Fruit fly (Drosophila melanogaster) whole organism, embryonic: ENCODE results near the gene CG9706.

Experiments used
- Adf1 ChIP-seq: fragments of 200-800 bp; sonication (Bioruptor generic); IDR thresholded peaks from 2 replicates; pipeline ENCODE4 v1.3.6; 2022; ENCODE audit warnings: missing biosample characterization, missing genetic modification characterization
- Antp ChIP-seq: fragments of 200-800 bp; sonication (Bioruptor generic); optimal IDR thresholded peaks from 3 replicates; lab custom pipeline; 2016; ENCODE audit warnings: missing biosample characterization, missing genetic modification characterization
- B-H2 ChIP-seq: fragments of 200-800 bp; sonication (Bioruptor generic); optimal IDR thresholded peaks from 2 replicates; lab custom pipeline; 2018; ENCODE audit warnings: missing biosample characterization, mild to moderate bottlenecking, missing genetic modification characterization
- CG10321 ChIP-seq: fragments of 200-800 bp; sonication (Bioruptor generic); IDR thresholded peaks from 2 replicates; pipeline ENCODE4 v1.3.6; 2022; ENCODE audit warnings: missing biosample characterization, missing genetic modification characterization
- CG10431 ChIP-seq: fragments of 200-800 bp; sonication (Bioruptor generic); optimal IDR thresholded peaks from 3 replicates; lab custom pipeline; 2018; ENCODE audit warnings: missing biosample characterization, mild to moderate bottlenecking, missing genetic modification characterization
- CG12942 ChIP-seq: fragments of 200-800 bp; sonication (Bioruptor generic); optimal IDR thresholded peaks from 3 replicates; lab custom pipeline; 2016; ENCODE audit warnings: missing biosample characterization, missing genetic modification characterization
- CG15073 ChIP-seq: fragments of 200-800 bp; sonication (Bioruptor generic); optimal IDR thresholded peaks from 2 replicates; lab custom pipeline; 2016; ENCODE audit warnings: missing biosample characterization, missing genetic modification characterization
- CG15696 ChIP-seq: fragments of 200-800 bp; sonication (Bioruptor generic); optimal IDR thresholded peaks from 2 replicates; lab custom pipeline; 2019; ENCODE audit warnings: missing biosample characterization, mild to moderate bottlenecking, missing genetic modification characterization, moderate library complexity
- CG16813 ChIP-seq: fragments of 200-800 bp; sonication (Bioruptor generic); IDR thresholded peaks from 3 replicates; pipeline ENCODE4 v1.3.6; 2022; ENCODE audit warnings: missing biosample characterization, missing genetic modification characterization; ENCODE audit not compliant: partially characterized antibody
- CG30431 ChIP-seq: fragments of 200-800 bp; sonication (Bioruptor generic); optimal IDR thresholded peaks from 2 replicates; lab custom pipeline; 2017; ENCODE audit warnings: missing biosample characterization, missing genetic modification characterization
- CG33213 ChIP-seq: fragments of 200-800 bp; sonication (Bioruptor generic); optimal IDR thresholded peaks from 3 replicates; lab custom pipeline; 2016; ENCODE audit warnings: missing biosample characterization, missing genetic modification characterization
- CG3407 ChIP-seq: fragments of 200-800 bp; sonication (Bioruptor generic); optimal IDR thresholded peaks from 2 replicates; lab custom pipeline; 2018; ENCODE audit warnings: missing biosample characterization, mild to moderate bottlenecking, missing genetic modification characterization
- CG4360 ChIP-seq: fragments of 200-800 bp; sonication (Bioruptor generic); IDR thresholded peaks from 2 replicates; pipeline ENCODE4 v1.3.6; 2022; ENCODE audit warnings: missing biosample characterization, missing genetic modification characterization
- CG4617 ChIP-seq: fragments of 200-800 bp; sonication (Bioruptor generic); optimal IDR thresholded peaks from 3 replicates; lab custom pipeline; 2016; ENCODE audit warnings: missing biosample characterization, missing genetic modification characterization, borderline replicate concordance
- CG6654 ChIP-seq: fragments of 200-800 bp; sonication (Bioruptor generic); optimal IDR thresholded peaks from 2 replicates; lab custom pipeline; 2017; ENCODE audit warnings: missing biosample characterization, mild to moderate bottlenecking, missing genetic modification characterization
- CG7839 ChIP-seq: fragments of 200-800 bp; sonication (Bioruptor generic); optimal IDR thresholded peaks from 3 replicates; lab custom pipeline; 2018; ENCODE audit warnings: missing biosample characterization, mild to moderate bottlenecking, missing genetic modification characterization, moderate library complexity
- CrebB ChIP-seq: fragments of 200-800 bp; sonication (Bioruptor generic); optimal IDR thresholded peaks from 3 replicates; lab custom pipeline; 2018; ENCODE audit warnings: missing biosample characterization, mild to moderate bottlenecking, missing genetic modification characterization
- D19B ChIP-seq: fragments of 200-800 bp; sonication (Bioruptor generic); optimal IDR thresholded peaks from 2 replicates; lab custom pipeline; 2017; ENCODE audit warnings: missing biosample characterization, mild to moderate bottlenecking, missing genetic modification characterization
- Deaf1 ChIP-seq: fragments of 200-800 bp; optimal IDR thresholded peaks from 3 replicates; lab custom pipeline; 2019; ENCODE audit warnings: missing biosample characterization, mild to moderate bottlenecking, missing genetic modification characterization, moderate library complexity
- Dip2 ChIP-seq: fragments of 200-800 bp; sonication (Bioruptor generic); IDR thresholded peaks from 2 replicates; pipeline ENCODE4 v1.3.6; 2022; ENCODE audit warnings: missing biosample characterization, missing genetic modification characterization
- HLHmδ ChIP-seq: fragments of 200-800 bp; sonication (Bioruptor generic); optimal IDR thresholded peaks from 2 replicates; lab custom pipeline; 2018; ENCODE audit warnings: missing biosample characterization, mild to moderate bottlenecking, missing genetic modification characterization, moderate library complexity
- MESR4 ChIP-seq: fragments of 200-800 bp; sonication (Bioruptor generic); optimal IDR thresholded peaks from 2 replicates; lab custom pipeline; 2018; ENCODE audit warnings: missing biosample characterization, mild to moderate bottlenecking, missing genetic modification characterization, moderate library complexity
- Meics ChIP-seq: fragments of 200-800 bp; sonication (Bioruptor generic); optimal IDR thresholded peaks from 2 replicates; lab custom pipeline; 2017; ENCODE audit warnings: missing biosample characterization, mild to moderate bottlenecking, missing genetic modification characterization
- Myb ChIP-seq: fragments of 200-800 bp; sonication (Bioruptor generic); optimal IDR thresholded peaks from 2 replicates; lab custom pipeline; 2016; ENCODE audit warnings: missing biosample characterization, missing genetic modification characterization
- Rx ChIP-seq: fragments of 200-800 bp; sonication (Bioruptor generic); IDR thresholded peaks from 2 replicates; pipeline ENCODE4 v1.3.6; 2022; ENCODE audit warnings: missing biosample characterization, missing genetic modification characterization
- abd-A ChIP-seq: fragments of 200-800 bp; sonication (Bioruptor generic); optimal IDR thresholded peaks from 3 replicates; lab custom pipeline; 2019; ENCODE audit warnings: missing biosample characterization, mild to moderate bottlenecking, missing genetic modification characterization, moderate library complexity
- al ChIP-seq: fragments of 200-800 bp; sonication (Bioruptor generic); IDR thresholded peaks from 2 replicates; pipeline ENCODE4 v1.3.6; 2022; ENCODE audit warnings: missing biosample characterization, missing genetic modification characterization
- az2 ChIP-seq: fragments of 200-800 bp; sonication (Bioruptor generic); optimal IDR thresholded peaks from 3 replicates; lab custom pipeline; 2016; ENCODE audit warnings: missing biosample characterization, missing genetic modification characterization
- crol ChIP-seq: fragments of 200-800 bp; sonication (Bioruptor generic); IDR thresholded peaks from 2 replicates; pipeline ENCODE4 v1.3.6; 2022; ENCODE audit warnings: missing biosample characterization, missing genetic modification characterization
- dmrt99B ChIP-seq: fragments of 200-800 bp; sonication (Bioruptor generic); optimal IDR thresholded peaks from 2 replicates; lab custom pipeline; 2018; ENCODE audit warnings: missing biosample characterization, mild to moderate bottlenecking, missing genetic modification characterization, moderate library complexity
- eve ChIP-seq, 2 experiments: fragments of >200 bp; optimal IDR thresholded peaks; 2 replicates each; lab custom pipeline; 2017; ENCODE audit warnings: missing biosample characterization in 2 of 2, missing genetic modification characterization in 2 of 2
- fu2 ChIP-seq: fragments of 200-800 bp; sonication (Bioruptor generic); optimal IDR thresholded peaks from 2 replicates; lab custom pipeline; 2016; ENCODE audit warnings: missing biosample characterization, missing genetic modification characterization
- gcm ChIP-seq: fragments of 200-800 bp; sonication (Bioruptor generic); optimal IDR thresholded peaks from 2 replicates; lab custom pipeline; 2019; ENCODE audit warnings: missing biosample characterization, mild to moderate bottlenecking, missing genetic modification characterization, moderate library complexity
- ind ChIP-seq: fragments of 200-800 bp; sonication (Bioruptor generic); optimal IDR thresholded peaks from 3 replicates; lab custom pipeline; 2016; ENCODE audit warnings: missing biosample characterization, missing genetic modification characterization
- insv ChIP-seq, 2 experiments: fragments of 200-800 bp; sonication (Bioruptor generic); optimal IDR thresholded peaks; 3 replicates each; lab custom pipeline; 2016 to 2018; ENCODE audit warnings: missing biosample characterization in 2 of 2, missing genetic modification characterization in 2 of 2
- klu ChIP-seq: fragments of 200-800 bp; sonication (Bioruptor generic); IDR thresholded peaks from 2 replicates; pipeline ENCODE4 v1.3.6; 2022; ENCODE audit warnings: missing biosample characterization, missing genetic modification characterization
- lab ChIP-seq: fragments of 200-800 bp; sonication (Bioruptor generic); optimal IDR thresholded peaks from 3 replicates; lab custom pipeline; 2017; ENCODE audit warnings: missing biosample characterization, missing genetic modification characterization, mild to moderate bottlenecking, moderate library complexity, missing genetic modification reagents
- maf-S ChIP-seq: fragments of 200-800 bp; sonication (Bioruptor generic); optimal IDR thresholded peaks from 2 replicates; lab custom pipeline; 2016; ENCODE audit warnings: missing biosample characterization, missing genetic modification characterization
- nau ChIP-seq: fragments of 200-800 bp; sonication (Bioruptor generic); optimal IDR thresholded peaks from 3 replicates; lab custom pipeline; 2017; ENCODE audit warnings: missing biosample characterization, mild to moderate bottlenecking, missing genetic modification characterization, missing genetic modification reagents
- otp ChIP-seq: fragments of 200-800 bp; sonication (Bioruptor generic); IDR thresholded peaks from 3 replicates; pipeline ENCODE4, ENCODE4 v1.3.6; 2022; ENCODE audit warnings: missing biosample characterization, missing genetic modification characterization
- pb ChIP-seq: fragments of 200-800 bp; sonication (Bioruptor generic); optimal IDR thresholded peaks from 3 replicates; lab custom pipeline; 2016; ENCODE audit warnings: missing biosample characterization, missing genetic modification characterization
- pfk ChIP-seq: fragments of 200-800 bp; sonication (Bioruptor generic); optimal IDR thresholded peaks from 2 replicates; lab custom pipeline; 2018; ENCODE audit warnings: missing biosample characterization, mild to moderate bottlenecking, missing genetic modification characterization, moderate library complexity
- pzg ChIP-seq: fragments of 200-800 bp; sonication (Bioruptor generic); optimal IDR thresholded peaks from 3 replicates; lab custom pipeline; 2018; ENCODE audit warnings: missing biosample characterization, mild to moderate bottlenecking, missing genetic modification characterization, moderate library complexity
- sd ChIP-seq: fragments of 200-800 bp; sonication (Bioruptor generic); optimal IDR thresholded peaks from 3 replicates; lab custom pipeline; 2018; ENCODE audit warnings: missing biosample characterization, mild to moderate bottlenecking, missing genetic modification characterization, moderate library complexity
- sens ChIP-seq: fragments of 200-800 bp; sonication (Bioruptor generic); peaks from one replicate; lab custom pipeline; 2016; ENCODE audit warnings: missing biosample characterization, missing genetic modification characterization
- slbo ChIP-seq: fragments of 200-800 bp; sonication (Bioruptor generic); IDR thresholded peaks from 2 replicates; pipeline ENCODE4 v1.3.6; 2022; ENCODE audit warnings: missing biosample characterization, missing genetic modification characterization
- sr ChIP-seq: fragments of 200-800 bp; sonication (Bioruptor generic); IDR thresholded peaks from 3 replicates; pipeline ENCODE4 v1.3.6; 2022; ENCODE audit warnings: missing biosample characterization, missing genetic modification characterization
- sug ChIP-seq: fragments of 200-800 bp; optimal IDR thresholded peaks from 2 replicates; lab custom pipeline; 2019; ENCODE audit warnings: missing biosample characterization, mild to moderate bottlenecking, missing genetic modification characterization, moderate library complexity
- twi ChIP-seq: fragments of 200-800 bp; optimal IDR thresholded peaks from 2 replicates; lab custom pipeline; 2019; ENCODE audit warnings: missing biosample characterization, mild to moderate bottlenecking, missing genetic modification characterization, moderate library complexity
- tx ChIP-seq: fragments of 200-800 bp; sonication (Bioruptor generic); optimal IDR thresholded peaks from 2 replicates; lab custom pipeline; 2016; ENCODE audit warnings: missing biosample characterization, missing genetic modification characterization
- unpg ChIP-seq: fragments of 200-800 bp; sonication (Bioruptor generic); optimal IDR thresholded peaks from 3 replicates; lab custom pipeline; 2018; ENCODE audit warnings: missing biosample characterization, mild to moderate bottlenecking, missing genetic modification characterization, moderate library complexity
- zf30C ChIP-seq: fragments of 200-800 bp; sonication (Bioruptor generic); optimal IDR thresholded peaks from 3 replicates; lab custom pipeline; 2018; ENCODE audit warnings: missing biosample characterization, mild to moderate bottlenecking, missing genetic modification characterization

Gene CG9706

DNA sequence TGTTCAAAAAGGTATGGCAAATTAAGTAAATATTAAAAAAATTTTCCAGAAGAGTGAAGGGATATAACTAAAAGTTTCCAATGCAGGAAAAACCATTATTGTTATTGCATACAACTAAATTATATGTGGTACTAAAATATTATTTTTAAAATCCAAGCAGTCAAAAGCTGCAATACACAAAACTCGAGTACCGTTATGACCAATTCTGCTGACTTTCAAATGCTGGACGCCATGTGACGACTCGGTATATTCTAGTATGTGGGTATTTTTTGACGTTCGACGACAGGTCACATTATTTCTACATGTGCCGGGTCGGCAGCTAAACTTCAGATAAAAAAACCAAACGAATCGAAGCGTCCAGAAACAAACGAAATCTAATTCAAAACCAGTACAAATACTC lies 25.3 kb downstream of the CG9706 start (continued):
- peak; percentile 96 for TF ChIP-seq Myb (GFP tag; lab: Kevin White, UChicago)
- TF ChIP-seq slbo (GFP tag; lab: Robert Waterston, UW), result peak; percentile 33; the same call in 1 of the 2 replicates
- no peak for TF ChIP-seq gcm (GFP tag; lab: Kevin White, UChicago)
- no peak for TF ChIP-seq zf30C (GFP tag; lab: Kevin White, UChicago)
- no peak for TF ChIP-seq Deaf1
- no peak for TF ChIP-seq CG15696 (tag; lab: Kevin White, UChicago)
- TF ChIP-seq CG10431 (GFP tag; lab: Kevin White, UChicago), result no peak
- TF ChIP-seq CG33213 (GFP tag; lab: Kevin White, UChicago), result peak; percentile 86
- TF ChIP-seq az2 (GFP tag; lab: Kevin White, UChicago), result no peak
- TF ChIP-seq CG15073 (GFP tag; lab: Kevin White, UChicago), result no peak
- no peak for TF ChIP-seq Antp
- TF ChIP-seq insv (GFP tag; optimal IDR thresholded peaks at IDR 0.05; lab: Kevin White, UChicago), result peak in 1 of 2 experiments; percentile 4
- TF ChIP-seq CG4617 (GFP tag; lab: Kevin White, UChicago), result peak; percentile 68
- no peak for TF ChIP-seq Meics (GFP tag; lab: Kevin White, UChicago)
- no peak for TF ChIP-seq CrebB
- TF ChIP-seq CG30431 (GFP tag; lab: Kevin White, UChicago), result no peak
- no peak for TF ChIP-seq ind
- peak; percentile 55 for TF ChIP-seq MESR4
- no peak for TF ChIP-seq otp (GFP tag; lab: Robert Waterston, UW)
- no peak for TF ChIP-seq B-H2 (GFP tag; lab: Kevin White, UChicago)
- no peak for TF ChIP-seq crol
- no peak for TF ChIP-seq pfk (GFP tag; lab: Kevin White, UChicago)
- TF ChIP-seq sd (tag; lab: Kevin White, UChicago), result no peak
- no peak for TF ChIP-seq CG10321
- 0 out of 3 replicates have a peak, but pooled peaks have one; percentile 35 for TF ChIP-seq CG16813 (GFP tag; lab: Robert Waterston, UW)
- no peak for TF ChIP-seq Rx (GFP tag; lab: Robert Waterston, UW)
- no peak for TF ChIP-seq CG6654 (GFP tag; lab: Kevin White, UChicago)
- TF ChIP-seq al (GFP tag; lab: Robert Waterston, UW), result 0 out of 2 replicates have a peak, but pooled peaks have one; percentile 41
- no peak for TF ChIP-seq CG7839
- TF ChIP-seq sug (tag; lab: Kevin White, UChicago), result peak; percentile 43
- TF ChIP-seq nau (GFP tag; lab: Kevin White, UChicago), result no peak
- TF ChIP-seq sens (GFP tag; lab: Kevin White, UChicago), result peak; percentile 70
- no peak for TF ChIP-seq Dip2 (GFP tag; lab: Robert Waterston, UW)
- TF ChIP-seq dmrt99B (tag; lab: Kevin White, UChicago), result no peak
- no peak for TF ChIP-seq pb (GFP tag; lab: Kevin White, UChicago)
- no peak for TF ChIP-seq D19B
- peak; percentile 21 for TF ChIP-seq twi (tag; lab: Kevin White, UChicago)
- peak; percentile 93 for TF ChIP-seq pzg (GFP tag; lab: Kevin White, UChicago)
- no peak for TF ChIP-seq tx
- no peak for TF ChIP-seq CG3407 (GFP tag; lab: Kevin White, UChicago)
- TF ChIP-seq fu2 (GFP tag; lab: Kevin White, UChicago), result no peak
- no peak for TF ChIP-seq unpg (GFP tag; lab: Kevin White, UChicago)
- no peak for TF ChIP-seq klu (GFP tag; lab: Robert Waterston, UW)
- TF ChIP-seq HLHmδ (GFP tag; lab: Kevin White, UChicago), result no peak
- no peak for TF ChIP-seq sr (GFP tag; lab: Robert Waterston, UW)
- TF ChIP-seq CG4360 (GFP tag; lab: Robert Waterston, UW), result peak; percentile 48; the same call in 1 of the 2 replicates
- no peak for TF ChIP-seq eve (GFP tag; optimal IDR thresholded peaks at IDR 0.05; lab: Kevin White, UChicago)
- TF ChIP-seq maf-S (GFP tag; lab: Kevin White, UChicago), result no peak
- no peak for TF ChIP-seq lab
- TF ChIP-seq Adf1 (GFP tag; lab: Robert Waterston, UW), result peak; percentile 10; the same call in 1 of the 2 replicates
- TF ChIP-seq CG12942 (GFP tag; lab: Kevin White, UChicago), result no peak
- peak; percentile 59 for TF ChIP-seq abd-A
